Fruit fly (Drosophila melanogaster): ENCODE results near the gene CG4613.
A peak's percentile ranks its signal among the peaks of the same experiment; 100 is the strongest.

DNA sequence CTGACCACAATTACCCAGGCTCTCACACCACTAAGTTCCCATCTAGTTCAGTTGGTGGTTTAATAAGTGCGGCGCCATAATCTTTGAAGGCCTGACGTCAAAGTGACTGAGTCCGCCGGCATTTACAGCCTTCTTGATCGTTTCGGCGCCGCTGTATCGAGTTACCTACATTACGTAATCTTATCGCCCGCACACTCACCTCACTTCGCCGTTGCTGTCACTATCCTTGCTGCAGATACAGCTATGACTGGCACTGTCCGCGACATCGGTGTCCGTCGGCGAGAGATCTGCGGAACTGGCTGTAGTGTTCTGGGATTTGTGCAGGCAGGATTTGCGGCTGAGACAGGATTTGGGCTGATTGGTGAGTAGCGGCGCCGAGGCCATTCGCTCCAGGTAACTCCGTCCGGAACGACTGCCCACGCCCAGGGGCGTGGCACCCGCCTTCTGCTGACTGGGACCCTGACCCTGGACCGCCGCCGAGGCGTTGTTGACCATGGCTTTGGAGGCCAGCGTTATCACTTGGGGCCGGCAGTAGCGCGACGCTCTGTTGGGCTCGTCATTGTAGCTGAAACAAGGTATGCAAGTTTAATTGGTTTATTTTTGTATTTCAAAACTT, 25.5 kb upstream of the CG4613 start:
- TF ChIP-seq esn (GFP tag; optimal IDR thresholded peaks at IDR 0.05) (no peak), CG9139 (GFP tag; optimal IDR thresholded peaks at IDR 0.05) (no peak), vri (GFP tag; optimal IDR thresholded peaks at IDR 0.05) (peak; percentile 92), Gug (GFP tag; IDR thresholded peaks at IDR 0.05) (no peak), Ets96B (tag; optimal IDR thresholded peaks at IDR 0.05) (no peak), acj6 (GFP tag; optimal IDR thresholded peaks at IDR 0.05) (no peak), fd85E (GFP tag; optimal IDR thresholded peaks at IDR 0.05) (no peak), fd59A (GFP tag; optimal IDR thresholded peaks at IDR 0.05) (no peak)

All from whole organism, prepupa.